Fruit fly (Drosophila melanogaster) Kc167 (cell line): ENCODE results near the gene Tim9a.

ENCODE experiments used
- Sin3A ChIP-seq: fragments of >200 bp; optimal IDR thresholded peaks from 2 replicates; lab custom pipeline; 2018; ENCODE audit warnings: missing external identifiers
- insv ChIP-seq: fragments of >200 bp; optimal IDR thresholded peaks from 3 replicates; lab custom pipeline; 2018; ENCODE audit warnings: missing external identifiers
- psq ChIP-seq: fragments of >200 bp; optimal IDR thresholded peaks from 2 replicates; lab custom pipeline; 2017; ENCODE audit warnings: missing external identifiers

DNA sequence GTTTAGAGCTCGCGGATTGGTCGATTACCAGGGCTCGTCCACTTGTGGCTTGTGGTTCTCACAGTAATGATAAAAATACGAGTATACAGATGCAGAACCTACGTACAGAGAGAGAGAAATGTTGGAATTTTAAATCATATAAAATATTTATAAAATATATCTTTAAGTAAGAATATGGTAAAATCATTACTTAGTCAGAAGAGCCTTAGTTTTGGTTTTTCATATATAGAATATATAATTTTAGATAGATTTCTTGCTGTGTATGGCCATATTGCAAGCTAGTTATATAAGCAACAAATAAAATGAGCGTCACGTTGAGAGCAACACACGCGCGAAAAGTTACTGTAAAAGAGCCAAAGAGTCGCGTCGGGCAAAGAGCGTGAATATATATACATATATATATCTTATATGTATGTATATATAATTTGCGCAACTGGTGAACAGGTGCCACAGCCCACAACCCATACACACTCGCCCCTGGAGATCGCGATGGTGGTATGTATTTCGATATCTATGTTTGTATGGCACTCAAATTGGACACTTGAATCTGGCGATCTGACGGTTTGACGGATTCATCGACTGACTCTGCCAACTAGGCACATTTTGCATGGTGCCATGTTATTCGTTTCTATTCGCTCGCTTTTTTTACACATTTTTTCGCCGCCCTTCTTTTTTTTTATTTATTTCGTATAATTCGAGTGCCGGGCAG lies 5.6 kb downstream of the Tim9a start:
- TF ChIP-seq insv (lab: Kevin White, UChicago): no peak
- TF ChIP-seq Sin3A (lab: Kevin White, UChicago): no peak
- no peak for TF ChIP-seq psq
